Fruit fly (Drosophila melanogaster) whole organism, embryonic: ENCODE data around the gene crq.

ENCODE experiments used
- CG9876 ChIP-seq: fragments of 200-800 bp; sonication (Bioruptor generic); optimal IDR thresholded peaks from 2 replicates; lab custom pipeline; 2016; ENCODE audit warnings: missing biosample characterization, missing genetic modification characterization
- al ChIP-seq: fragments of 200-800 bp; sonication (Bioruptor generic); IDR thresholded peaks from 2 replicates; pipeline ENCODE4 v1.3.6; 2022; ENCODE audit warnings: missing biosample characterization, missing genetic modification characterization
- run ChIP-seq: fragments of 200-800 bp; sonication (Bioruptor generic); optimal IDR thresholded peaks from 3 replicates; lab custom pipeline; 2018; ENCODE audit warnings: missing biosample characterization, mild to moderate bottlenecking, missing genetic modification characterization

dm6 chr2L:496436-496835 is 43.6 kb upstream of the crq start:
- no peak for TF ChIP-seq al (GFP tag; lab: Robert Waterston, UW)
- no peak for TF ChIP-seq CG9876 (GFP tag; lab: Kevin White, UChicago)
- no peak for TF ChIP-seq run (tag; lab: Kevin White, UChicago)
